Worm (Caenorhabditis elegans): ENCODE measurements around the gene nlp-70.

- TF ChIP-seq nhr-77 (tag; optimal IDR thresholded peaks at IDR 0.05) (no peak), unc-62 (GFP tag; optimal IDR thresholded peaks at IDR 0.05 in 1 of 2) (peak in 1 of 2 experiments; percentile 41), unc-62 (tag; optimal IDR thresholded peaks at IDR 0.05) (no peak), tra-1 (GFP tag; IDR thresholded peaks at IDR 0.05) (no peak), ztf-7 (tag; optimal IDR thresholded peaks at IDR 0.05) (no peak), nhr-28 (tag; optimal IDR thresholded peaks at IDR 0.05) (no peak), nhr-11 (tag; optimal IDR thresholded peaks at IDR 0.05) (no peak), lin-29 (GFP tag; IDR thresholded peaks at IDR 0.05) (no peak)
These were observed 12.1 kb upstream of the nlp-70 start for ce11 chrV:284808-285207.
